Fruit fly (Drosophila melanogaster) whole organism, adult: Measurements from ENCODE around the gene CG5715.

Experiments
- CG11617 ChIP-seq: fragments of 200-800 bp; sonication (Bioruptor generic); optimal IDR thresholded peaks from 2 replicates; lab custom pipeline; 2017; ENCODE audit warnings: mild to moderate bottlenecking, missing biosample characterization, missing genetic modification reagents, missing genetic modification characterization
- CG1620 ChIP-seq: fragments of 200-800 bp; sonication (Bioruptor generic); optimal IDR thresholded peaks from 2 replicates; lab custom pipeline; 2016; ENCODE audit warnings: missing biosample characterization, missing genetic modification characterization
- CG7045 ChIP-seq: fragments of 200-800 bp; sonication (Bioruptor generic); optimal IDR thresholded peaks from 2 replicates; lab custom pipeline; 2017; ENCODE audit warnings: missing biosample characterization, mild to moderate bottlenecking, missing genetic modification characterization
- Clk ChIP-seq: fragments of 200-800 bp; sonication (Bioruptor generic); optimal IDR thresholded peaks from 2 replicates; lab custom pipeline; 2017; ENCODE audit warnings: missing biosample characterization, missing genetic modification characterization
- Crg-1 ChIP-seq: fragments of 200-800 bp; sonication (Bioruptor generic); optimal IDR thresholded peaks from 2 replicates; lab custom pipeline; 2016; ENCODE audit warnings: missing biosample characterization, missing genetic modification characterization
- Hr96 ChIP-seq: fragments of 200-800 bp; sonication (Bioruptor generic); optimal IDR thresholded peaks from 2 replicates; lab custom pipeline; 2016; ENCODE audit warnings: missing biosample characterization, missing genetic modification characterization
- Mnt ChIP-seq: fragments of 200-800 bp; sonication (Bioruptor generic); optimal IDR thresholded peaks from 2 replicates; lab custom pipeline; 2016; ENCODE audit warnings: missing biosample characterization, mild to moderate bottlenecking, missing genetic modification characterization
- bab1 ChIP-seq: fragments of 200-800 bp; sonication (Bioruptor generic); optimal IDR thresholded peaks from 3 replicates; lab custom pipeline; 2019; ENCODE audit warnings: missing biosample characterization, mild to moderate bottlenecking, missing genetic modification characterization, moderate library complexity
- cic ChIP-seq: fragments of 200-800 bp; sonication (Bioruptor generic); optimal IDR thresholded peaks from 2 replicates; lab custom pipeline; 2017; ENCODE audit warnings: missing biosample characterization, mild to moderate bottlenecking, missing genetic modification characterization, moderate library complexity
- pad ChIP-seq: fragments of 200-800 bp; sonication (Bioruptor generic); optimal IDR thresholded peaks from 3 replicates; lab custom pipeline; 2017; ENCODE audit warnings: missing biosample characterization, missing genetic modification characterization, mild to moderate bottlenecking, moderate library complexity, missing genetic modification reagents
- tj ChIP-seq: fragments of 200-800 bp; sonication (Bioruptor generic); optimal IDR thresholded peaks from 3 replicates; lab custom pipeline; 2017; ENCODE audit warnings: missing biosample characterization, mild to moderate bottlenecking, missing genetic modification characterization, moderate library complexity
- toe ChIP-seq: fragments of 200-800 bp; sonication (Bioruptor generic); optimal IDR thresholded peaks from 2 replicates; lab custom pipeline; 2016; ENCODE audit warnings: missing biosample characterization, missing genetic modification characterization

DNA sequence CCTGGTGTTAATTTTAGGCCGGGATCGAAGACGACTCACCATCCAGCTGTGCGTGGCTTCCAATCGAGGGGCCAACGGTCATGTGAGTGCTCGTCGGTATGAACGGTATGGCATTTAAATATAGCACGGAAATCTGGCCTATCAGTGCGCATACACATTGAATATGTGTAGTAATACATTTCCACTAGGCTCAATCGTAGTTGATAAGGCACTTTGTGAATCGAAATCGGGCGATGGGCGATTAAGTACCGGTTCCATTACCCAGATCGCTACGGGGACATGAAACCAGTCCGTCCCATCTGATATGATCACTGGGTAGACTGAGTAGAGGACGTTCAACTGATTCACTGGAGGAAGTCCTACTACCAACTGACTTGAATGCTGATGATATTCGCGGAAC is 8.8 kb downstream of the CG5715 start:
- no peak for TF ChIP-seq toe
- no peak for TF ChIP-seq tj (GFP tag; lab: Kevin White, UChicago)
- no peak for TF ChIP-seq bab1 (GFP tag; lab: Kevin White, UChicago)
- no peak for TF ChIP-seq Hr96 (GFP tag; lab: Kevin White, UChicago)
- no peak for TF ChIP-seq CG1620 (GFP tag; lab: Kevin White, UChicago)
- no peak for TF ChIP-seq CG11617 (GFP tag; lab: Kevin White, UChicago)
- no peak for TF ChIP-seq Mnt
- no peak for TF ChIP-seq Crg-1 (GFP tag; lab: Kevin White, UChicago)
- TF ChIP-seq CG7045 (GFP tag; lab: Kevin White, UChicago): no peak
- peak; percentile 52 for TF ChIP-seq cic
- TF ChIP-seq Clk (GFP tag; lab: Kevin White, UChicago): no peak
- TF ChIP-seq pad: no peak
